Fruit fly (Drosophila melanogaster) whole organism, embryonic: ENCODE data around the gene PIG-B.

Experiments
- Atf-2 ChIP-seq: fragments of 200-800 bp; sonication (Bioruptor generic); optimal IDR thresholded peaks from 2 replicates; lab custom pipeline; 2016; ENCODE audit warnings: missing biosample characterization, missing genetic modification characterization
- B-H2 ChIP-seq: fragments of 200-800 bp; sonication (Bioruptor generic); optimal IDR thresholded peaks from 2 replicates; lab custom pipeline; 2018; ENCODE audit warnings: missing biosample characterization, mild to moderate bottlenecking, missing genetic modification characterization
- Bgb ChIP-seq: fragments of 200-800 bp; sonication (Bioruptor generic); IDR thresholded peaks from 2 replicates; pipeline ENCODE4 v1.3.6; 2022; ENCODE audit warnings: missing biosample characterization, missing genetic modification characterization; ENCODE audit not compliant: partially characterized antibody
- CG13424 ChIP-seq: fragments of 200-800 bp; sonication (Bioruptor generic); optimal IDR thresholded peaks from 2 replicates; lab custom pipeline; 2019; ENCODE audit warnings: missing biosample characterization, mild to moderate bottlenecking, missing genetic modification characterization, moderate library complexity
- CG15514 ChIP-seq: fragments of 200-800 bp; sonication (Bioruptor generic); optimal IDR thresholded peaks from 3 replicates; lab custom pipeline; 2017; ENCODE audit warnings: missing biosample characterization, missing genetic modification characterization, mild to moderate bottlenecking, moderate library complexity, missing genetic modification reagents
- CG18011 ChIP-seq: fragments of 200-800 bp; sonication (Bioruptor generic); optimal IDR thresholded peaks from 2 replicates; lab custom pipeline; 2017; ENCODE audit warnings: missing biosample characterization, missing genetic modification characterization, mild to moderate bottlenecking, moderate library complexity, missing genotype
- CG33213 ChIP-seq: fragments of 200-800 bp; sonication (Bioruptor generic); optimal IDR thresholded peaks from 3 replicates; lab custom pipeline; 2016; ENCODE audit warnings: missing biosample characterization, missing genetic modification characterization
- CG34224 ChIP-seq: fragments of 200-800 bp; sonication (Bioruptor generic); IDR thresholded peaks from 3 replicates; pipeline ENCODE4 v1.3.6; 2022; ENCODE audit warnings: missing biosample characterization, missing genetic modification characterization; ENCODE audit not compliant: partially characterized antibody
- CG3847 ChIP-seq: fragments of 200-800 bp; sonication (Bioruptor generic); IDR thresholded peaks from 2 replicates; pipeline ENCODE4 v1.3.6; 2022; ENCODE audit warnings: missing biosample characterization, missing genetic modification characterization
- CG4360 ChIP-seq: fragments of 200-800 bp; sonication (Bioruptor generic); IDR thresholded peaks from 2 replicates; pipeline ENCODE4 v1.3.6; 2022; ENCODE audit warnings: missing biosample characterization, missing genetic modification characterization
- CG5245 ChIP-seq: fragments of 200-800 bp; sonication (Bioruptor generic); optimal IDR thresholded peaks from 3 replicates; lab custom pipeline; 2016; ENCODE audit warnings: missing biosample characterization, missing genetic modification characterization
- CG6791 ChIP-seq: fragments of 200-800 bp; sonication (Bioruptor generic); IDR thresholded peaks from 3 replicates; pipeline ENCODE4 v1.3.6; 2022; ENCODE audit warnings: missing biosample characterization, missing genetic modification characterization; ENCODE audit not compliant: partially characterized antibody
- CG7928 ChIP-seq: fragments of 200-800 bp; sonication (Bioruptor generic); optimal IDR thresholded peaks from 2 replicates; lab custom pipeline; 2017; ENCODE audit warnings: missing biosample characterization, mild to moderate bottlenecking, missing genetic modification characterization
- CG8944 ChIP-seq: fragments of 200-800 bp; sonication (Bioruptor generic); optimal IDR thresholded peaks from 3 replicates; lab custom pipeline; 2016; ENCODE audit warnings: missing biosample characterization, missing genetic modification characterization
- CG9797 ChIP-seq: fragments of 200-800 bp; sonication (Bioruptor generic); optimal IDR thresholded peaks from 3 replicates; lab custom pipeline; 2018; ENCODE audit warnings: missing biosample characterization, mild to moderate bottlenecking, missing genetic modification characterization
- Dll ChIP-seq: fragments of 200-800 bp; sonication (Bioruptor generic); IDR thresholded peaks from 4 replicates; pipeline ENCODE4 v1.3.6; 2022; ENCODE audit warnings: missing biosample characterization, missing genetic modification characterization; ENCODE audit not compliant: partially characterized antibody
- E2f2 ChIP-seq: fragments of 200-800 bp; sonication (Bioruptor generic); IDR thresholded peaks from 2 replicates; pipeline ENCODE4 v1.3.6; 2022; ENCODE audit warnings: missing biosample characterization, missing genetic modification characterization
- Ets97D ChIP-seq: fragments of 200-800 bp; sonication (Bioruptor generic); optimal IDR thresholded peaks from 3 replicates; lab custom pipeline; 2016; ENCODE audit warnings: missing biosample characterization, missing genetic modification characterization
- Gug ChIP-seq: fragments of 200-800 bp; sonication (Bioruptor generic); IDR thresholded peaks from 4 replicates; pipeline ENCODE4 v1.3.6; 2022; ENCODE audit warnings: missing biosample characterization, missing genetic modification characterization
- HLHmδ ChIP-seq: fragments of 200-800 bp; sonication (Bioruptor generic); optimal IDR thresholded peaks from 2 replicates; lab custom pipeline; 2018; ENCODE audit warnings: missing biosample characterization, mild to moderate bottlenecking, missing genetic modification characterization, moderate library complexity
- HmgZ ChIP-seq: fragments of 200-800 bp; sonication (Bioruptor generic); optimal IDR thresholded peaks from 2 replicates; lab custom pipeline; 2018; ENCODE audit warnings: missing biosample characterization, mild to moderate bottlenecking, missing genetic modification characterization
- Lhr ChIP-seq: fragments of 200-800 bp; sonication (Bioruptor generic); optimal IDR thresholded peaks from 3 replicates; lab custom pipeline; 2017; ENCODE audit warnings: mild to moderate bottlenecking, missing biosample characterization, missing genetic modification reagents, missing genetic modification characterization
- Lpt ChIP-seq: fragments of >200 bp; optimal IDR thresholded peaks from 2 replicates; lab custom pipeline; 2018; ENCODE audit warnings: missing biosample characterization, missing genetic modification characterization
- Myb ChIP-seq: fragments of 200-800 bp; sonication (Bioruptor generic); optimal IDR thresholded peaks from 2 replicates; lab custom pipeline; 2016; ENCODE audit warnings: missing biosample characterization, missing genetic modification characterization
- Scr ChIP-seq: fragments of 200-800 bp; sonication (Bioruptor generic); IDR thresholded peaks from 2 replicates; pipeline ENCODE4 v1.3.6; 2022; ENCODE audit warnings: missing biosample characterization, missing genetic modification characterization; ENCODE audit not compliant: partially characterized antibody
- Sry-δ ChIP-seq: fragments of 200-800 bp; sonication (Bioruptor generic); optimal IDR thresholded peaks from 2 replicates; lab custom pipeline; 2016; ENCODE audit warnings: missing biosample characterization, missing genetic modification characterization
- amos ChIP-seq: fragments of 200-800 bp; sonication (Bioruptor generic); IDR thresholded peaks from 2 replicates; pipeline ENCODE4 v1.3.6; 2022; ENCODE audit warnings: missing biosample characterization, missing genetic modification characterization; ENCODE audit not compliant: partially characterized antibody
- ase ChIP-seq: fragments of 200-800 bp; sonication (Bioruptor generic); IDR thresholded peaks from 3 replicates; pipeline ENCODE4 v1.3.6; 2022; ENCODE audit warnings: missing biosample characterization, missing genetic modification characterization
- crol ChIP-seq: fragments of 200-800 bp; sonication (Bioruptor generic); IDR thresholded peaks from 2 replicates; pipeline ENCODE4 v1.3.6; 2022; ENCODE audit warnings: missing biosample characterization, missing genetic modification characterization
- crp ChIP-seq, 2 experiments: fragments of 200-800 bp; sonication (Bioruptor generic); optimal IDR thresholded peaks; 2 replicates in 1 of 2; 3 replicates in 1 of 2; lab custom pipeline; 2017; ENCODE audit warnings: missing biosample characterization in 2 of 2, missing genetic modification characterization in 2 of 2, mild to moderate bottlenecking in 1 of 2, moderate library complexity in 1 of 2
- dpn ChIP-seq, 2 experiments: fragments of 200-800 bp; sonication (Bioruptor generic); optimal IDR thresholded peaks; 3 replicates each; lab custom pipeline; 2016; ENCODE audit warnings: missing biosample characterization in 2 of 2, missing genetic modification characterization in 2 of 2
- fd64A ChIP-seq: fragments of 200-800 bp; sonication (Bioruptor generic); optimal IDR thresholded peaks from 3 replicates; lab custom pipeline; 2018; ENCODE audit warnings: missing biosample characterization, mild to moderate bottlenecking, missing genetic modification characterization
- grau ChIP-seq: fragments of 200-800 bp; optimal IDR thresholded peaks from 3 replicates; lab custom pipeline; 2019; ENCODE audit warnings: missing biosample characterization, mild to moderate bottlenecking, missing genetic modification characterization, moderate library complexity
- grn ChIP-seq: fragments of 200-800 bp; sonication (Bioruptor generic); optimal IDR thresholded peaks from 3 replicates; lab custom pipeline; 2017; ENCODE audit warnings: missing biosample characterization, missing genetic modification characterization
- h ChIP-seq: fragments of >200 bp; optimal IDR thresholded peaks from 2 replicates; lab custom pipeline; 2017
- hbn ChIP-seq: fragments of 200-800 bp; sonication (Bioruptor generic); IDR thresholded peaks from 2 replicates; pipeline ENCODE4 v1.3.6; 2022; ENCODE audit warnings: missing biosample characterization, missing genetic modification characterization; ENCODE audit not compliant: partially characterized antibody
- hkb ChIP-seq, 2 experiments: fragments of 200-800 bp in 1 of 2; fragments of >200 bp in 1 of 2; sonication (Bioruptor generic) in 1 of 2; IDR thresholded peaks in 1 of 2; optimal IDR thresholded peaks in 1 of 2; 2 replicates each; pipeline versions ENCODE4 v1.3.6 to Lab custom; 2017 to 2022; ENCODE audit warnings: missing biosample characterization in 1 of 2, missing genetic modification characterization in 1 of 2
- inv ChIP-seq: fragments of 200-800 bp; sonication (Bioruptor generic); IDR thresholded peaks from 2 replicates; pipeline ENCODE4 v1.3.6; 2022; ENCODE audit warnings: missing biosample characterization, missing genetic modification characterization; ENCODE audit not compliant: partially characterized antibody
- kni ChIP-seq: fragments of 200-800 bp; sonication (Bioruptor generic); optimal IDR thresholded peaks from 3 replicates; lab custom pipeline; 2017; ENCODE audit warnings: mild to moderate bottlenecking, missing biosample characterization, missing genetic modification reagents, missing genetic modification characterization
- mam ChIP-seq: fragments of 200-800 bp; sonication (Bioruptor generic); optimal IDR thresholded peaks from 3 replicates; lab custom pipeline; 2016; ENCODE audit warnings: missing biosample characterization, missing genetic modification characterization
- mld ChIP-seq: fragments of 200-800 bp; sonication (Bioruptor generic); IDR thresholded peaks from 3 replicates; pipeline ENCODE4 v1.3.6; 2022; ENCODE audit warnings: missing biosample characterization, missing genetic modification characterization; ENCODE audit not compliant: partially characterized antibody
- nmo ChIP-seq: fragments of 200-800 bp; sonication (Bioruptor generic); optimal IDR thresholded peaks from 2 replicates; lab custom pipeline; 2018; ENCODE audit warnings: missing biosample characterization, mild to moderate bottlenecking, missing genetic modification characterization, moderate library complexity
- prd ChIP-seq, 3 experiments: fragments of >200 bp in 2 of 3; fragments of 200-800 bp in 1 of 3; sonication (Bioruptor generic) in 1 of 3; optimal IDR thresholded peaks in 2 of 3; IDR thresholded peaks in 1 of 3; 2 replicates in 2 of 3; 3 replicates in 1 of 3; pipeline versions ENCODE4 v1.3.6 to Lab custom; 2017 to 2022; ENCODE audit warnings: missing biosample characterization in 1 of 3, missing genetic modification characterization in 1 of 3
- pzg ChIP-seq: fragments of 200-800 bp; sonication (Bioruptor generic); optimal IDR thresholded peaks from 3 replicates; lab custom pipeline; 2018; ENCODE audit warnings: missing biosample characterization, mild to moderate bottlenecking, missing genetic modification characterization, moderate library complexity
- sens ChIP-seq: fragments of 200-800 bp; sonication (Bioruptor generic); peaks from one replicate; lab custom pipeline; 2016; ENCODE audit warnings: missing biosample characterization, missing genetic modification characterization
- sug ChIP-seq: fragments of 200-800 bp; optimal IDR thresholded peaks from 2 replicates; lab custom pipeline; 2019; ENCODE audit warnings: missing biosample characterization, mild to moderate bottlenecking, missing genetic modification characterization, moderate library complexity
- tup ChIP-seq: fragments of 200-800 bp; sonication (Bioruptor generic); optimal IDR thresholded peaks from 2 replicates; lab custom pipeline; 2016; ENCODE audit warnings: missing biosample characterization, mild to moderate bottlenecking, missing genetic modification characterization, moderate library complexity
- vvl ChIP-seq: fragments of 200-800 bp; sonication (Bioruptor generic); IDR thresholded peaks from 2 replicates; pipeline ENCODE4 v1.3.6; 2022; ENCODE audit warnings: missing biosample characterization, missing genetic modification characterization

The PIG-B gene

dm6 chr3L:3811089-3811488, at the start of gene PIG-B, which contains the start of gene CG32263:
Gene PIG-B, plus strand, starts transcription at chr3L:3811263.
Gene CG32263, minus strand, starts transcription at chr3L:3811114.
- TF ChIP-seq CG3847 (GFP tag; lab: Robert Waterston, UW) = peak; percentile 57
- peak; percentile 69; the same call in 3 of the 4 replicates for TF ChIP-seq Dll
- TF ChIP-seq grn (GFP tag; lab: Kevin White, UChicago) = no peak
- peak; percentile 21; the same call in 1 of the 2 replicates for TF ChIP-seq inv
- peak; percentile 24 for TF ChIP-seq sug (tag; lab: Kevin White, UChicago)
- TF ChIP-seq grau (tag; lab: Kevin White, UChicago) = peak; percentile 24
- peak; percentile 63 for TF ChIP-seq Ets97D (GFP tag; lab: Kevin White, UChicago)
- TF ChIP-seq Myb (GFP tag; lab: Kevin White, UChicago) = peak; percentile 11
- no peak for TF ChIP-seq fd64A
- no peak for TF ChIP-seq HLHmδ (GFP tag; lab: Kevin White, UChicago)
- TF ChIP-seq CG9797 (GFP tag; lab: Kevin White, UChicago) = peak; percentile 68
- TF ChIP-seq CG5245 = no peak
- TF ChIP-seq mam (GFP tag; lab: Kevin White, UChicago) = peak; percentile 30
- TF ChIP-seq Lpt = no peak
- TF ChIP-seq Scr (GFP tag; lab: Robert Waterston, UW) = peak; percentile 65
- 0 out of 3 replicates have a peak, but pooled peaks have one; percentile 40 for TF ChIP-seq mld (GFP tag; lab: Robert Waterston, UW)
- TF ChIP-seq nmo (GFP tag; lab: Kevin White, UChicago) = peak; percentile 26
- TF ChIP-seq HmgZ (tag; lab: Kevin White, UChicago) = peak; percentile 41
- TF ChIP-seq pzg (GFP tag; lab: Kevin White, UChicago) = peak; percentile 78
- peak; percentile 20; the same call in 1 of the 2 replicates for TF ChIP-seq vvl (GFP tag; lab: Robert Waterston, UW)
- TF ChIP-seq sens = peak; percentile 72
- peak; percentile 42 for TF ChIP-seq CG15514 (GFP tag; lab: Kevin White, UChicago)
- no peak for TF ChIP-seq kni (GFP tag; lab: Kevin White, UChicago)
- no peak for TF ChIP-seq Atf-2 (GFP tag; lab: Kevin White, UChicago)
- no peak for TF ChIP-seq ase (GFP tag; lab: Robert Waterston, UW)
- TF ChIP-seq CG8944 (GFP tag; lab: Kevin White, UChicago) = no peak
- no peak for TF ChIP-seq prd (optimal IDR thresholded peaks at IDR 0.05; lab: Kevin White, UChicago)
- 0 out of 3 replicates have a peak, but pooled peaks have one; percentile 13 for TF ChIP-seq prd (GFP tag; IDR thresholded peaks at IDR 0.05; lab: Robert Waterston, UW)
- peak; percentile 86 for TF ChIP-seq CG34224
- 0 out of 2 replicates have a peak, but pooled peaks have one; percentile 38 for TF ChIP-seq CG4360 (GFP tag; lab: Robert Waterston, UW)
- peak; percentile 69 for TF ChIP-seq hbn (GFP tag; lab: Robert Waterston, UW)
- peak; percentile 39 for TF ChIP-seq B-H2 (GFP tag; lab: Kevin White, UChicago)
- peak; percentile 91 for TF ChIP-seq CG6791
- no peak for TF ChIP-seq CG13424 (tag; lab: Kevin White, UChicago)
- peak; percentile 52 for TF ChIP-seq E2f2 (GFP tag; lab: Robert Waterston, UW)
- peak; percentile 70 for TF ChIP-seq amos
- TF ChIP-seq hkb (optimal IDR thresholded peaks at IDR 0.05; lab: Kevin White, UChicago) = peak; percentile 43
- no peak for TF ChIP-seq hkb (GFP tag; IDR thresholded peaks at IDR 0.05; lab: Robert Waterston, UW)
- TF ChIP-seq dpn (GFP tag; optimal IDR thresholded peaks at IDR 0.05; lab: Kevin White, UChicago) = no peak
- TF ChIP-seq Gug (GFP tag; lab: Robert Waterston, UW) = no peak
- TF ChIP-seq tup (GFP tag; lab: Kevin White, UChicago) = no peak
- no peak for TF ChIP-seq CG7928 (GFP tag; lab: Kevin White, UChicago)
- TF ChIP-seq CG18011 (GFP tag; lab: Kevin White, UChicago) = peak; percentile 73
- TF ChIP-seq h = no peak
- peak; percentile 60 for TF ChIP-seq Sry-δ (GFP tag; lab: Kevin White, UChicago)
- peak; percentile 41 for TF ChIP-seq CG33213 (GFP tag; lab: Kevin White, UChicago)
- TF ChIP-seq crp (GFP tag; optimal IDR thresholded peaks at IDR 0.05; lab: Kevin White, UChicago) = peak in 1 of 2 experiments; percentile 39
- TF ChIP-seq Lhr = peak; percentile 44
- no peak for TF ChIP-seq crol (GFP tag; lab: Robert Waterston, UW)
- peak; percentile 79 for TF ChIP-seq Bgb (GFP tag; lab: Robert Waterston, UW)
